Fruit fly (Drosophila melanogaster): ENCODE data around the gene Mgat4a.

Gene Mgat4a

DNA sequence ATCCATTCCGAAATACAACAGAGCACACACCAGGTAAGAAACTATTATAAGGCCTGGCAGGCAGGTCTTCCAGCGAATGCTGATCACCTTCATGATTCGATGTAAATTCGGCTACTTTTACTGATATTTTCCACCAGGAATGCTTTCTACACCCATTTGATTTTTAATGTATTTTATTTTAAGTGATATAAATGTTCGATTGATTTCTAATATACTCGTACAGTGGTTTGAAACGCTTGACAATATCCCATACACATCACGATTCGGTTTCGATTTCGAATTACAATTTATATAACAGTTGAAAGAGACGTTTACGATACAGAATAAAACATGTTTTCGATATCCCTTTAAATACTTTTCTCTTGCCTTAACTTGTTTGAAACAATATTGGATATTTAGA is 7.4 kb downstream of the Mgat4a start, which contains the start of gene Mgat4b:
Mgat4b (minus strand) TSS at position 101 of the 400 bp plus-strand sequence.
- TF ChIP-seq dsf (GFP tag; optimal IDR thresholded peaks at IDR 0.05; ENCODE audit: borderline replicate concordance): no peak
- no peak for TF ChIP-seq dl (GFP tag; optimal IDR thresholded peaks at IDR 0.05; ENCODE audit: insufficient read depth in 1 of 2, partially characterized antibody in 2 of 2)
- TF ChIP-seq CrebA (GFP tag; optimal IDR thresholded peaks at IDR 0.05; ENCODE audit: borderline replicate concordance): no peak
- TF ChIP-seq Hnf4 (GFP tag; optimal IDR thresholded peaks at IDR 0.05): no peak
- no peak for TF ChIP-seq Dfd (GFP tag; optimal IDR thresholded peaks at IDR 0.05)
- TF ChIP-seq h (GFP tag; optimal IDR thresholded peaks at IDR 0.05): no peak
- no peak for TF ChIP-seq N (GFP tag; optimal IDR thresholded peaks at IDR 0.05)
- TF ChIP-seq CG9705 (GFP tag; optimal IDR thresholded peaks at IDR 0.05): no peak

dm6 chr3L:14775711-14776660 is 14.2 kb downstream of the Mgat4a start, which contains the start of gene mop:
Gene mop (minus strand): TSS chr3L:14776129.
- no peak for TF ChIP-seq jim (GFP tag; optimal IDR thresholded peaks at IDR 0.05)
- TF ChIP-seq psq (GFP tag; optimal IDR thresholded peaks at IDR 0.05): no peak
- no peak for TF ChIP-seq OdsH (GFP tag; optimal IDR thresholded peaks at IDR 0.05)
- no peak for TF ChIP-seq Abd-B (GFP tag; optimal IDR thresholded peaks at IDR 0.05)
- TF ChIP-seq sv (GFP tag; optimal IDR thresholded peaks at IDR 0.05): peak; percentile 19
- TF ChIP-seq Rel (GFP tag; optimal IDR thresholded peaks at IDR 0.05): no peak
- peak; percentile 1 for TF ChIP-seq Rel (tag; optimal IDR thresholded peaks at IDR 0.05)
- no peak for TF ChIP-seq Dfd (GFP tag; optimal IDR thresholded peaks at IDR 0.05)
- TF ChIP-seq rgr (GFP tag; optimal IDR thresholded peaks at IDR 0.05): no peak
- no peak for TF ChIP-seq brk (GFP tag; optimal IDR thresholded peaks at IDR 0.05)
- TF ChIP-seq dmrt93B (GFP tag; optimal IDR thresholded peaks at IDR 0.05): no peak
- TF ChIP-seq Vsx2 (GFP tag; optimal IDR thresholded peaks at IDR 0.05; ENCODE audit: partially characterized antibody): no peak
- no peak for TF ChIP-seq br (GFP tag; optimal IDR thresholded peaks at IDR 0.05)
- TF ChIP-seq tai (GFP tag; optimal IDR thresholded peaks at IDR 0.05): no peak
- TF ChIP-seq CG32264 (GFP tag; optimal IDR thresholded peaks at IDR 0.05): no peak

- no peak for TF ChIP-seq Hnf4 (GFP tag; optimal IDR thresholded peaks at IDR 0.05)
- no peak for TF ChIP-seq Myc (optimal IDR thresholded peaks at IDR 0.05)
- TF ChIP-seq woc (GFP tag; optimal IDR thresholded peaks at IDR 0.05): no peak
- TF ChIP-seq Vsx2 (GFP tag; optimal IDR thresholded peaks at IDR 0.05; ENCODE audit: partially characterized antibody): no peak
- TF ChIP-seq Hr78 (GFP tag; optimal IDR thresholded peaks at IDR 0.05): no peak
- no peak for TF ChIP-seq sv (GFP tag; optimal IDR thresholded peaks at IDR 0.05)
- no peak for TF ChIP-seq brk (GFP tag; optimal IDR thresholded peaks at IDR 0.05)
- no peak for TF ChIP-seq rgr (GFP tag; optimal IDR thresholded peaks at IDR 0.05)
- TF ChIP-seq HLH106 (tag; optimal IDR thresholded peaks at IDR 0.05): no peak
- TF ChIP-seq Abd-B (GFP tag; optimal IDR thresholded peaks at IDR 0.05): no peak
- no peak for TF ChIP-seq N (GFP tag; optimal IDR thresholded peaks at IDR 0.05)
- no peak for TF ChIP-seq h (GFP tag; optimal IDR thresholded peaks at IDR 0.05)
- TF ChIP-seq Dfd (GFP tag; optimal IDR thresholded peaks at IDR 0.05): no peak
- TF ChIP-seq usp (GFP tag; optimal IDR thresholded peaks at IDR 0.05): no peak
- TF ChIP-seq lola (GFP tag; optimal IDR thresholded peaks at IDR 0.05): no peak
- TF ChIP-seq foxo (GFP tag; optimal IDR thresholded peaks at IDR 0.05): no peak
- no peak for TF ChIP-seq psq (GFP tag; optimal IDR thresholded peaks at IDR 0.05)
These were observed 17.5 kb downstream of the Mgat4a start for dm6 chr3L:14779289-14779688.

DNA sequence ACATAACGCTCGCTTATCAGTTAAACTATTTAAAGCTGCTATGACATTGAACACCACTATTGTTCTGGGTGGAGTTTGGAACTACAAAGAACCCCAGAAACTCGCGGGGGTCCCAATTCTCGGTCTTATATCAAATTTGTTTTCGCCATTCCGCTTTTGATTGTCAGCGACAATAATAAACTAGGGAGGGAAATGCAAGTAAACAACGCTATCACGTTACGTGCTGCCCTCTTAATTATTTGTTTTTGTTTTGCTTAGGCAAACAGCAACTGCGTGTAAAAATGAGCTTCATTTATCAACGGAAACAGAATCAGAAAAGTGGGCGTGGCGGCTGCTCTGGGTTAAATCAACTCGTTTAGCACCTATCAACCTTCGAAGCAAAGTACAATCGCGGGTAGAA is 18.4 kb downstream of the Mgat4a start:
- TF ChIP-seq rgr (GFP tag; optimal IDR thresholded peaks at IDR 0.05) (peak; percentile 29), dsf (GFP tag; optimal IDR thresholded peaks at IDR 0.05; ENCODE audit: borderline replicate concordance) (no peak), h (GFP tag; optimal IDR thresholded peaks at IDR 0.05) (no peak)

- TF ChIP-seq woc (GFP tag; optimal IDR thresholded peaks at IDR 0.05) (peak; percentile 55), fru (GFP tag; optimal IDR thresholded peaks at IDR 0.05) (peak; percentile 7), sage (GFP tag; optimal IDR thresholded peaks at IDR 0.05) (no peak), usp (GFP tag; optimal IDR thresholded peaks at IDR 0.05) (no peak), dl (GFP tag; optimal IDR thresholded peaks at IDR 0.05; ENCODE audit: insufficient read depth in 1 of 2, partially characterized antibody in 2 of 2) (peak in 1 of 2 experiments; percentile 65), dsf (GFP tag; optimal IDR thresholded peaks at IDR 0.05; ENCODE audit: borderline replicate concordance) (no peak), OdsH (GFP tag; optimal IDR thresholded peaks at IDR 0.05) (peak; percentile 20), tai (GFP tag; optimal IDR thresholded peaks at IDR 0.05) (no peak), rgr (GFP tag; optimal IDR thresholded peaks at IDR 0.05) (no peak), CrebA (GFP tag; optimal IDR thresholded peaks at IDR 0.05; ENCODE audit: borderline replicate concordance) (no peak), foxo (GFP tag; optimal IDR thresholded peaks at IDR 0.05) (peak in 1 of 2 experiments; percentile 36), lola (GFP tag; optimal IDR thresholded peaks at IDR 0.05) (no peak), brk (GFP tag; optimal IDR thresholded peaks at IDR 0.05) (no peak), GATAd (GFP tag; optimal IDR thresholded peaks at IDR 0.05) (no peak), psq (GFP tag; optimal IDR thresholded peaks at IDR 0.05) (peak; percentile 63), sv (GFP tag; optimal IDR thresholded peaks at IDR 0.05) (peak; percentile 30), Dfd (GFP tag; optimal IDR thresholded peaks at IDR 0.05) (no peak), Hnf4 (GFP tag; optimal IDR thresholded peaks at IDR 0.05) (peak; percentile 36), CG9705 (GFP tag; optimal IDR thresholded peaks at IDR 0.05) (peak; percentile 19), Hr78 (GFP tag; optimal IDR thresholded peaks at IDR 0.05) (no peak), Rel (GFP tag; optimal IDR thresholded peaks at IDR 0.05) (peak; percentile 58), Rel (tag; optimal IDR thresholded peaks at IDR 0.05) (peak; percentile 41), dmrt93B (GFP tag; optimal IDR thresholded peaks at IDR 0.05) (peak; percentile 35), h (GFP tag; optimal IDR thresholded peaks at IDR 0.05) (peak; percentile 14), Dif (GFP tag; optimal IDR thresholded peaks at IDR 0.05; ENCODE audit: partially characterized antibody) (peak; percentile 61)
These were observed 19.4 kb downstream of the Mgat4a start for dm6 chr3L:14781082-14781862.
